Fruit fly (Drosophila melanogaster) whole organism, embryonic: Measurements from ENCODE around the gene CG13843.

Experiments used
- Adf1 ChIP-seq: fragments of 200-800 bp; sonication (Bioruptor generic); IDR thresholded peaks from 2 replicates; pipeline ENCODE4 v1.3.6; 2022; ENCODE audit warnings: missing biosample characterization, missing genetic modification characterization
- BtbVII ChIP-seq: fragments of 200-800 bp; sonication (Bioruptor generic); optimal IDR thresholded peaks from 3 replicates; lab custom pipeline; 2017; ENCODE audit warnings: missing biosample characterization, mild to moderate bottlenecking, missing genetic modification characterization
- CG10431 ChIP-seq: fragments of 200-800 bp; sonication (Bioruptor generic); optimal IDR thresholded peaks from 3 replicates; lab custom pipeline; 2018; ENCODE audit warnings: missing biosample characterization, mild to moderate bottlenecking, missing genetic modification characterization
- CG12071 ChIP-seq: fragments of 200-800 bp; sonication (Bioruptor generic); optimal IDR thresholded peaks from 3 replicates; lab custom pipeline; 2018; ENCODE audit warnings: missing biosample characterization, mild to moderate bottlenecking, missing genetic modification characterization
- CG13287 ChIP-seq: fragments of 200-800 bp; sonication (Bioruptor generic); IDR thresholded peaks from 2 replicates; pipeline ENCODE4 v1.3.6; 2022; ENCODE audit warnings: missing biosample characterization, missing genetic modification characterization; ENCODE audit not compliant: partially characterized antibody
- CG13624 ChIP-seq: fragments of 200-800 bp; sonication (Bioruptor generic); optimal IDR thresholded peaks from 2 replicates; lab custom pipeline; 2016; ENCODE audit warnings: missing biosample characterization, missing genetic modification characterization
- CG14441 ChIP-seq: fragments of 200-800 bp; sonication (Bioruptor generic); IDR thresholded peaks from 2 replicates; pipeline ENCODE4 v1.3.6; 2022; ENCODE audit warnings: missing biosample characterization, missing genetic modification characterization
- CG14710 ChIP-seq: fragments of 200-800 bp; sonication (Bioruptor generic); optimal IDR thresholded peaks from 3 replicates; lab custom pipeline; 2019; ENCODE audit warnings: missing biosample characterization, mild to moderate bottlenecking, missing genetic modification characterization, moderate library complexity
- CG15514 ChIP-seq: fragments of 200-800 bp; sonication (Bioruptor generic); optimal IDR thresholded peaks from 3 replicates; lab custom pipeline; 2017; ENCODE audit warnings: missing biosample characterization, missing genetic modification characterization, mild to moderate bottlenecking, moderate library complexity, missing genetic modification reagents
- CG1602 ChIP-seq: fragments of 200-800 bp; sonication (Bioruptor generic); optimal IDR thresholded peaks from 3 replicates; lab custom pipeline; 2016; ENCODE audit warnings: missing biosample characterization, missing genetic modification characterization
- CG16815 ChIP-seq: fragments of 200-800 bp; sonication (Bioruptor generic); optimal IDR thresholded peaks from 3 replicates; lab custom pipeline; 2017; ENCODE audit warnings: missing biosample characterization, mild to moderate bottlenecking, missing genetic modification characterization
- CG17186 ChIP-seq: fragments of 200-800 bp; sonication (Bioruptor generic); optimal IDR thresholded peaks from 3 replicates; lab custom pipeline; 2017; ENCODE audit warnings: missing biosample characterization, missing genetic modification reagents, missing genetic modification characterization
- CG17612 ChIP-seq: fragments of 200-800 bp; sonication (Bioruptor generic); IDR thresholded peaks from 2 replicates; pipeline ENCODE4 v1.3.6; 2022; ENCODE audit warnings: missing biosample characterization, missing genetic modification characterization
- CG17912 ChIP-seq: fragments of 200-800 bp; sonication (Bioruptor generic); optimal IDR thresholded peaks from 2 replicates; lab custom pipeline; 2018; ENCODE audit warnings: missing biosample characterization, mild to moderate bottlenecking, missing genetic modification characterization
- CG18262 ChIP-seq: fragments of 200-800 bp; optimal IDR thresholded peaks from 3 replicates; lab custom pipeline; 2019; ENCODE audit warnings: missing biosample characterization, mild to moderate bottlenecking, missing genetic modification characterization, moderate library complexity
- CG31441 ChIP-seq: fragments of 200-800 bp; sonication (Bioruptor generic); IDR thresholded peaks from 2 replicates; pipeline ENCODE4 v1.3.6; 2022; ENCODE audit warnings: missing biosample characterization, missing genetic modification characterization
- CG3838 ChIP-seq: fragments of 200-800 bp; sonication (Bioruptor generic); optimal IDR thresholded peaks from 3 replicates; lab custom pipeline; 2016; ENCODE audit warnings: missing biosample characterization, missing genetic modification characterization
- CG4730 ChIP-seq: fragments of 200-800 bp; sonication (Bioruptor generic); IDR thresholded peaks from 2 replicates; pipeline ENCODE4 v1.3.6; 2022; ENCODE audit warnings: missing biosample characterization, missing genetic modification characterization
- CG6272 ChIP-seq: fragments of 200-800 bp; sonication (Bioruptor generic); IDR thresholded peaks from 2 replicates; pipeline ENCODE4 v1.3.6; 2022; ENCODE audit warnings: missing biosample characterization, missing genetic modification characterization
- CG6791 ChIP-seq: fragments of 200-800 bp; sonication (Bioruptor generic); IDR thresholded peaks from 3 replicates; pipeline ENCODE4 v1.3.6; 2022; ENCODE audit warnings: missing biosample characterization, missing genetic modification characterization; ENCODE audit not compliant: partially characterized antibody
- CG7556 ChIP-seq: fragments of 200-800 bp; sonication (Bioruptor generic); optimal IDR thresholded peaks from 2 replicates; lab custom pipeline; 2017; ENCODE audit warnings: missing biosample characterization, mild to moderate bottlenecking, missing genetic modification characterization
- CrebB ChIP-seq: fragments of 200-800 bp; sonication (Bioruptor generic); optimal IDR thresholded peaks from 3 replicates; lab custom pipeline; 2018; ENCODE audit warnings: missing biosample characterization, mild to moderate bottlenecking, missing genetic modification characterization
- Dfd ChIP-seq, 2 experiments: fragments of >200 bp; optimal IDR thresholded peaks; 2 replicates each; lab custom pipeline; 2017; ENCODE audit warnings: missing biosample characterization in 2 of 2, missing genetic modification characterization in 2 of 2
- E2f1 ChIP-seq: fragments of 200-800 bp; sonication (Bioruptor generic); IDR thresholded peaks from 2 replicates; pipeline ENCODE4 v1.3.6; 2022; ENCODE audit warnings: missing biosample characterization, missing genetic modification characterization
- Eip74EF ChIP-seq, 2 experiments: fragments of 200-800 bp in 1 of 2; fragments of >200 bp in 1 of 2; sonication (Bioruptor generic) in 1 of 2; optimal IDR thresholded peaks; 2 replicates each; lab custom pipeline; 2017 to 2019; ENCODE audit warnings: missing biosample characterization in 2 of 2, missing genetic modification characterization in 2 of 2, mild to moderate bottlenecking in 1 of 2, moderate library complexity in 1 of 2
- Fer2 ChIP-seq: fragments of 200-800 bp; sonication (Bioruptor generic); optimal IDR thresholded peaks from 2 replicates; lab custom pipeline; 2018; ENCODE audit warnings: missing biosample characterization, mild to moderate bottlenecking, missing genetic modification characterization, moderate library complexity
- Gsc ChIP-seq: fragments of 200-800 bp; sonication (Bioruptor generic); IDR thresholded peaks from 2 replicates; pipeline ENCODE4 v1.3.6; 2022; ENCODE audit warnings: missing biosample characterization, missing genetic modification characterization
- Hr51 ChIP-seq, 2 experiments: fragments of 200-800 bp; sonication (Bioruptor generic); optimal IDR thresholded peaks; 2 replicates in 1 of 2; 3 replicates in 1 of 2; lab custom pipeline; 2016 to 2018; ENCODE audit warnings: missing biosample characterization in 2 of 2, missing genetic modification characterization in 2 of 2, mild to moderate bottlenecking in 1 of 2, moderate library complexity in 1 of 2
- Hsf ChIP-seq: fragments of 200-800 bp; sonication (Bioruptor generic); optimal IDR thresholded peaks from 3 replicates; lab custom pipeline; 2016; ENCODE audit warnings: missing biosample characterization, missing genetic modification characterization
- Lpt ChIP-seq: fragments of >200 bp; optimal IDR thresholded peaks from 2 replicates; lab custom pipeline; 2018; ENCODE audit warnings: missing biosample characterization, missing genetic modification characterization
- Mrtf ChIP-seq: fragments of 200-800 bp; sonication (Bioruptor generic); IDR thresholded peaks from 3 replicates; pipeline ENCODE4 v1.3.6; 2022; ENCODE audit warnings: missing biosample characterization, missing genetic modification characterization
- NfI ChIP-seq: fragments of 200-800 bp; sonication (Bioruptor generic); optimal IDR thresholded peaks from 3 replicates; lab custom pipeline; 2018; ENCODE audit warnings: missing biosample characterization, mild to moderate bottlenecking, missing genetic modification characterization, moderate library complexity
- Sry-β ChIP-seq: fragments of 200-800 bp; sonication (Bioruptor generic); optimal IDR thresholded peaks from 2 replicates; lab custom pipeline; 2018; ENCODE audit warnings: missing biosample characterization, mild to moderate bottlenecking, missing genetic modification characterization, moderate library complexity
- Stat92E ChIP-seq, 3 experiments: fragments of >200 bp in 2 of 3; fragments of 200-800 bp in 1 of 3; sonication (Bioruptor generic) in 1 of 3; optimal IDR thresholded peaks; 2 replicates each; lab custom pipeline; 2017 to 2019; ENCODE audit warnings: missing biosample characterization in 3 of 3, missing genetic modification characterization in 3 of 3, mild to moderate bottlenecking in 1 of 3, moderate library complexity in 1 of 3
- Tbp ChIP-seq: fragments of >200 bp; optimal IDR thresholded peaks from 2 replicates; lab custom pipeline; 2018; ENCODE audit warnings: missing biosample characterization, missing genetic modification characterization
- YL-1 ChIP-seq: fragments of 200-800 bp; sonication (Bioruptor generic); optimal IDR thresholded peaks from 3 replicates; lab custom pipeline; 2017; ENCODE audit warnings: missing biosample characterization, mild to moderate bottlenecking, missing genetic modification characterization
- crc ChIP-seq: fragments of 200-800 bp; sonication (Bioruptor generic); optimal IDR thresholded peaks from 2 replicates; lab custom pipeline; 2016; ENCODE audit warnings: missing biosample characterization, missing genetic modification characterization
- dmrt11E ChIP-seq: fragments of 200-800 bp; sonication (Bioruptor generic); optimal IDR thresholded peaks from 3 replicates; lab custom pipeline; 2018; ENCODE audit warnings: missing biosample characterization, mild to moderate bottlenecking, missing genetic modification characterization, moderate library complexity
- esg ChIP-seq: fragments of 200-800 bp; sonication (Bioruptor generic); conservative IDR thresholded peaks from 2 replicates; pipeline ENCODE4 v1.3.6; 2022; ENCODE audit warnings: missing biosample characterization, missing genetic modification characterization
- exex ChIP-seq: fragments of 200-800 bp; sonication (Bioruptor generic); optimal IDR thresholded peaks from 4 replicates; lab custom pipeline; 2018; ENCODE audit warnings: missing biosample characterization, mild to moderate bottlenecking, missing genetic modification characterization, moderate library complexity
- fd64A ChIP-seq: fragments of 200-800 bp; sonication (Bioruptor generic); optimal IDR thresholded peaks from 3 replicates; lab custom pipeline; 2018; ENCODE audit warnings: missing biosample characterization, mild to moderate bottlenecking, missing genetic modification characterization
- gcm2 ChIP-seq: fragments of 200-800 bp; sonication (Bioruptor generic); optimal IDR thresholded peaks from 2 replicates; lab custom pipeline; 2016; ENCODE audit warnings: missing biosample characterization, missing genetic modification characterization
- klu ChIP-seq: fragments of 200-800 bp; sonication (Bioruptor generic); IDR thresholded peaks from 2 replicates; pipeline ENCODE4 v1.3.6; 2022; ENCODE audit warnings: missing biosample characterization, missing genetic modification characterization
- lmd ChIP-seq: fragments of 200-800 bp; sonication (Bioruptor generic); IDR thresholded peaks from 2 replicates; pipeline ENCODE4 v1.3.6; 2022; ENCODE audit warnings: missing biosample characterization, missing genetic modification characterization
- lola ChIP-seq, 3 experiments: fragments of >200 bp in 2 of 3; fragments of 200-800 bp in 1 of 3; sonication (Bioruptor generic) in 1 of 3; optimal IDR thresholded peaks; 2 replicates each; lab custom pipeline; 2017 to 2019; ENCODE audit warnings: missing biosample characterization in 3 of 3, missing genetic modification characterization in 3 of 3, mild to moderate bottlenecking in 1 of 3, moderate library complexity in 1 of 3
- mam ChIP-seq: fragments of 200-800 bp; sonication (Bioruptor generic); optimal IDR thresholded peaks from 3 replicates; lab custom pipeline; 2016; ENCODE audit warnings: missing biosample characterization, missing genetic modification characterization
- oc ChIP-seq: fragments of 200-800 bp; sonication (Bioruptor generic); optimal IDR thresholded peaks from 2 replicates; lab custom pipeline; 2018; ENCODE audit warnings: missing biosample characterization, mild to moderate bottlenecking, missing genetic modification characterization, moderate library complexity
- scrt ChIP-seq: fragments of 200-800 bp; sonication (Bioruptor generic); optimal IDR thresholded peaks from 2 replicates; lab custom pipeline; 2018; ENCODE audit warnings: missing biosample characterization, mild to moderate bottlenecking, missing genetic modification characterization, moderate library complexity
- seq ChIP-seq: fragments of 200-800 bp; sonication (Bioruptor generic); IDR thresholded peaks from 2 replicates; pipeline ENCODE4 v1.3.6; 2022; ENCODE audit warnings: missing biosample characterization, missing genetic modification characterization
- stwl ChIP-seq: fragments of 200-800 bp; sonication (Bioruptor generic); optimal IDR thresholded peaks from 3 replicates; lab custom pipeline; 2018; ENCODE audit warnings: missing biosample characterization, mild to moderate bottlenecking, missing genetic modification characterization, moderate library complexity
- wek ChIP-seq: fragments of 200-800 bp; sonication (Bioruptor generic); optimal IDR thresholded peaks from 3 replicates; lab custom pipeline; 2018; ENCODE audit warnings: missing biosample characterization, mild to moderate bottlenecking, missing genetic modification characterization, moderate library complexity

CG13843 gene

DNA sequence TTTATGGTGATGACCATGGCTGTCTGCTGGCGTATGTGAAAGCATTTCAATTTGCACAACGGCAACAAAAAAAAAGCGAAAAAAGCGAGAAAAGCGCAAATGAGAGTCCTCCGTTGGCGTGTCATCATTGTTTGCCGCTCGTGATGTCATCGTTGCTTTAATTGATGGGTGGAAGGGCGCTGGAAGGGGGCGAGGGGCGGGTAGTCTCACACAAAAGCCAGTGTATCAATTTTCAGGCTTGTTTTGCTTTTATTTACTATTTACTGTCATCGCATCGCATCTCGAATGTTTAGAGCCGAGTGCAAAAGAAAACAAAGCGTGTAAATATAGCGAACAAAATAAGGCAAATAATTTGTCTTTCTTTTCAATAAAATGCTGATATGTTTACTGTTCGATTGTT is 20.0 kb upstream of the CG13843 start (continued):
- TF ChIP-seq CG15514 (GFP tag; lab: Kevin White, UChicago) (peak; percentile 12), CG4730 (GFP tag; lab: Robert Waterston, UW) (no peak), Mrtf (GFP tag; lab: Robert Waterston, UW) (peak; percentile 31; the same call in 1 of the 3 replicates), Eip74EF (GFP tag; optimal IDR thresholded peaks at IDR 0.05; lab: Kevin White, UChicago) (peak in 1 of 2 experiments; percentile 47), BtbVII (GFP tag; lab: Kevin White, UChicago) (peak; percentile 20), CG7556 (GFP tag; lab: Kevin White, UChicago) (peak; percentile 15), fd64A (peak; percentile 67), Dfd (GFP tag; optimal IDR thresholded peaks at IDR 0.05; lab: Kevin White, UChicago) (no peak), scrt (peak; percentile 6), gcm2 (GFP tag; lab: Kevin White, UChicago) (no peak), CG6791 (GFP tag; lab: Robert Waterston, UW) (no peak), mam (GFP tag; lab: Kevin White, UChicago) (no peak), CG31441 (GFP tag; lab: Robert Waterston, UW) (peak; percentile 42), dmrt11E (tag; lab: Kevin White, UChicago) (peak; percentile 50), crc (no peak), esg (no peak), CG12071 (GFP tag; lab: Kevin White, UChicago) (peak; percentile 56), Stat92E (GFP tag; optimal IDR thresholded peaks at IDR 0.05; lab: Kevin White, UChicago) (no peak), NfI (no peak), CG16815 (GFP tag; lab: Kevin White, UChicago) (no peak), Adf1 (no peak), wek (GFP tag; lab: Kevin White, UChicago) (peak; percentile 74), seq (GFP tag; lab: Robert Waterston, UW) (peak; percentile 16; the same call in 1 of the 2 replicates), stwl (tag; lab: Kevin White, UChicago) (no peak), klu (no peak), CG17912 (GFP tag; lab: Kevin White, UChicago) (no peak), CG6272 (no peak), Lpt (GFP tag; lab: Kevin White, UChicago) (no peak), CG17186 (no peak), CG1602 (GFP tag; lab: Kevin White, UChicago) (no peak), Sry-β (GFP tag; lab: Kevin White, UChicago) (peak; percentile 39), CrebB (tag; lab: Kevin White, UChicago) (peak; percentile 50), Hr51 (GFP tag; optimal IDR thresholded peaks at IDR 0.05; lab: Kevin White, UChicago) (peak in 1 of 2 experiments; percentile 9), CG17612 (GFP tag; lab: Robert Waterston, UW) (no peak), CG14441 (GFP tag; lab: Robert Waterston, UW) (no peak), Gsc (GFP tag; lab: Robert Waterston, UW) (no peak), lola (GFP tag; optimal IDR thresholded peaks at IDR 0.05; lab: Kevin White, UChicago) (peak in 1 of 3 experiments; percentile 42), CG18262 (tag; lab: Kevin White, UChicago) (peak; percentile 40), CG13624 (GFP tag; lab: Kevin White, UChicago) (no peak)

DNA sequence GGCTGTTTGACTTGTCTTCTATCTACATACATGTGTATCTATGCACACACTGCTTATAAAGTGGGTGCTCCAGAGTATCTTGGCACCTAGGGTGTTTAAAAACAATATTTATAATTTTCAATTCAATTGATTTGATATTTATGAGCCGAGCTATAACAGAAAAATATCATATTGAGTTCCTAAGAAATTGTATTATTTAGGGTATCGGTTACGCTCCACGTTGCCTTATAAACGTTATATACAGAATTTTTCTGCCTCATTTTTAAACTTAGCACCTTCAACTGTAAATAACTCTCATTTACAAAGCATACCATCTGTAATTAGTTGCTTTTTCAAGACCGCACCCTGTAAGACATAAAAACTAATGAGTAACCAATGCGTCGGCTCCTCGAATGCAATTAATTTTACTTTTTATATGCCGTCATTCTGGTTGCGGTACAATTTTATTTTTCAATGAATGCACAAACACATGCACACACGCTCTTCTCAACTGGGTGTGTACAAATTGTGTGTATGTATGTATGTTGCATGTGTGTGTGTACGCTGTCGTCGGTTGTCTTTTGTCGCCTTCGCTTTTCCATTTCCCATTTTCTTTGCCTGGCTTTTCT is 18.5 kb upstream of the CG13843 start:
- TF ChIP-seq lmd (GFP tag; lab: Robert Waterston, UW) (peak; percentile 30; the same call in 1 of the 2 replicates), CG10431 (GFP tag; lab: Kevin White, UChicago) (peak; percentile 14), E2f1 (no peak), Fer2 (no peak), CG3838 (no peak), oc (tag; lab: Kevin White, UChicago) (peak; percentile 51), Tbp (GFP tag; lab: Kevin White, UChicago) (no peak), CG13287 (GFP tag; lab: Robert Waterston, UW) (no peak), YL-1 (no peak), Hsf (peak; percentile 45), exex (no peak), CG14710 (tag; lab: Kevin White, UChicago) (peak; percentile 79)
